Fruit fly (Drosophila melanogaster) whole organism, embryonic: Measurements from ENCODE around the gene GXIVsPLA2.

ENCODE experiments used
- Adf1 ChIP-seq: fragments of 200-800 bp; sonication (Bioruptor generic); IDR thresholded peaks from 2 replicates; pipeline ENCODE4 v1.3.6; 2022; ENCODE audit warnings: missing biosample characterization, missing genetic modification characterization
- Atf3 ChIP-seq: fragments of 200-800 bp; sonication (Bioruptor generic); optimal IDR thresholded peaks from 3 replicates; lab custom pipeline; 2016; ENCODE audit warnings: missing biosample characterization, missing genetic modification characterization
- B-H1 ChIP-seq: fragments of 200-800 bp; sonication (Bioruptor generic); IDR thresholded peaks from 3 replicates; pipeline ENCODE4 v1.3.6; 2022; ENCODE audit warnings: missing biosample characterization, missing genetic modification characterization
- CG10431 ChIP-seq: fragments of 200-800 bp; sonication (Bioruptor generic); optimal IDR thresholded peaks from 3 replicates; lab custom pipeline; 2018; ENCODE audit warnings: missing biosample characterization, mild to moderate bottlenecking, missing genetic modification characterization
- CG10565 ChIP-seq: fragments of 200-800 bp; sonication (Bioruptor generic); optimal IDR thresholded peaks from 3 replicates; lab custom pipeline; 2016; ENCODE audit warnings: missing biosample characterization, mild to moderate bottlenecking, missing genetic modification characterization
- CG11560 ChIP-seq: fragments of 200-800 bp; sonication (Bioruptor generic); IDR thresholded peaks from 3 replicates; pipeline ENCODE4 v1.3.6; 2022; ENCODE audit warnings: missing biosample characterization, missing genetic modification characterization
- CG11696 ChIP-seq: fragments of 200-800 bp; sonication (Bioruptor generic); IDR thresholded peaks from 2 replicates; pipeline ENCODE4 v1.3.6; 2022; ENCODE audit warnings: missing biosample characterization, missing genetic modification characterization
- CG12219 ChIP-seq: fragments of 200-800 bp; sonication (Bioruptor generic); optimal IDR thresholded peaks from 3 replicates; lab custom pipeline; 2018; ENCODE audit warnings: missing biosample characterization, mild to moderate bottlenecking, missing genetic modification characterization
- CG1233 ChIP-seq: fragments of 200-800 bp; sonication (Bioruptor generic); optimal IDR thresholded peaks from 4 replicates; lab custom pipeline; 2018; ENCODE audit warnings: missing biosample characterization, mild to moderate bottlenecking, missing genetic modification characterization
- CG12391 ChIP-seq: fragments of 200-800 bp; sonication (Bioruptor generic); optimal IDR thresholded peaks from 3 replicates; lab custom pipeline; 2018; ENCODE audit warnings: missing biosample characterization, mild to moderate bottlenecking, missing genetic modification characterization, moderate library complexity
- CG14441 ChIP-seq: fragments of 200-800 bp; sonication (Bioruptor generic); IDR thresholded peaks from 2 replicates; pipeline ENCODE4 v1.3.6; 2022; ENCODE audit warnings: missing biosample characterization, missing genetic modification characterization
- CG1792 ChIP-seq: fragments of 200-800 bp; sonication (Bioruptor generic); optimal IDR thresholded peaks from 2 replicates; lab custom pipeline; 2016; ENCODE audit warnings: missing biosample characterization, missing genetic modification characterization
- CG2129 ChIP-seq: fragments of 200-800 bp; sonication (Bioruptor generic); IDR thresholded peaks from 2 replicates; pipeline ENCODE4 v1.3.6; 2022; ENCODE audit warnings: missing biosample characterization, missing genetic modification characterization; ENCODE audit not compliant: partially characterized antibody
- CG31224 ChIP-seq: fragments of 200-800 bp; sonication (Bioruptor generic); IDR thresholded peaks from 2 replicates; pipeline ENCODE4 v1.3.6; 2022; ENCODE audit warnings: missing biosample characterization, missing genetic modification characterization
- CG31388 ChIP-seq: fragments of 200-800 bp; sonication (Bioruptor generic); optimal IDR thresholded peaks from 2 replicates; lab custom pipeline; 2016; ENCODE audit warnings: missing biosample characterization, missing genetic modification characterization
- CG32532 ChIP-seq: fragments of 200-800 bp; sonication (Bioruptor generic); IDR thresholded peaks from 2 replicates; pipeline ENCODE4 v1.3.6; 2022; ENCODE audit warnings: missing biosample characterization, missing genetic modification characterization
- CG4617 ChIP-seq: fragments of 200-800 bp; sonication (Bioruptor generic); optimal IDR thresholded peaks from 3 replicates; lab custom pipeline; 2016; ENCODE audit warnings: missing biosample characterization, missing genetic modification characterization, borderline replicate concordance
- CG4820 ChIP-seq: fragments of 200-800 bp; sonication (Bioruptor generic); optimal IDR thresholded peaks from 3 replicates; lab custom pipeline; 2016; ENCODE audit warnings: missing biosample characterization, missing genetic modification characterization
- CG6854 ChIP-seq: fragments of 200-800 bp; sonication (Bioruptor generic); optimal IDR thresholded peaks from 3 replicates; lab custom pipeline; 2017; ENCODE audit warnings: missing biosample characterization, mild to moderate bottlenecking, missing genetic modification characterization
- CG7372 ChIP-seq: fragments of 200-800 bp; sonication (Bioruptor generic); IDR thresholded peaks from 2 replicates; pipeline ENCODE4 v1.3.6; 2022; ENCODE audit warnings: missing biosample characterization, missing genetic modification characterization
- CG7928 ChIP-seq: fragments of 200-800 bp; sonication (Bioruptor generic); optimal IDR thresholded peaks from 2 replicates; lab custom pipeline; 2017; ENCODE audit warnings: missing biosample characterization, mild to moderate bottlenecking, missing genetic modification characterization
- CG8478 ChIP-seq: fragments of >200 bp; optimal IDR thresholded peaks from 2 replicates; lab custom pipeline; 2018
- CG9876 ChIP-seq: fragments of 200-800 bp; sonication (Bioruptor generic); optimal IDR thresholded peaks from 2 replicates; lab custom pipeline; 2016; ENCODE audit warnings: missing biosample characterization, missing genetic modification characterization
- D19B ChIP-seq: fragments of 200-800 bp; sonication (Bioruptor generic); optimal IDR thresholded peaks from 2 replicates; lab custom pipeline; 2017; ENCODE audit warnings: missing biosample characterization, mild to moderate bottlenecking, missing genetic modification characterization
- Eip74EF ChIP-seq, 2 experiments: fragments of 200-800 bp in 1 of 2; fragments of >200 bp in 1 of 2; sonication (Bioruptor generic) in 1 of 2; optimal IDR thresholded peaks; 2 replicates each; lab custom pipeline; 2017 to 2019; ENCODE audit warnings: missing biosample characterization in 2 of 2, missing genetic modification characterization in 2 of 2, mild to moderate bottlenecking in 1 of 2, moderate library complexity in 1 of 2
- Hsf ChIP-seq: fragments of 200-800 bp; sonication (Bioruptor generic); optimal IDR thresholded peaks from 3 replicates; lab custom pipeline; 2016; ENCODE audit warnings: missing biosample characterization, missing genetic modification characterization
- MTF-1 ChIP-seq: fragments of 200-800 bp; sonication (Bioruptor generic); optimal IDR thresholded peaks from 2 replicates; lab custom pipeline; 2018; ENCODE audit warnings: missing biosample characterization, mild to moderate bottlenecking, missing genetic modification characterization, borderline replicate concordance
- Nf-YA ChIP-seq: fragments of 200-800 bp; sonication (Bioruptor generic); IDR thresholded peaks from 2 replicates; pipeline ENCODE4 v1.3.6; 2022; ENCODE audit warnings: missing biosample characterization, missing genetic modification characterization
- amos ChIP-seq: fragments of 200-800 bp; sonication (Bioruptor generic); IDR thresholded peaks from 2 replicates; pipeline ENCODE4 v1.3.6; 2022; ENCODE audit warnings: missing biosample characterization, missing genetic modification characterization; ENCODE audit not compliant: partially characterized antibody
- chn ChIP-seq: fragments of 200-800 bp; sonication (Bioruptor generic); optimal IDR thresholded peaks from 2 replicates; lab custom pipeline; 2016; ENCODE audit warnings: missing biosample characterization, missing genetic modification characterization
- cwo ChIP-seq: fragments of 200-800 bp; sonication (Bioruptor generic); optimal IDR thresholded peaks from 3 replicates; lab custom pipeline; 2017; ENCODE audit warnings: missing biosample characterization, missing genetic modification characterization, mild to moderate bottlenecking, moderate library complexity, missing genetic modification reagents
- dmrt11E ChIP-seq: fragments of 200-800 bp; sonication (Bioruptor generic); optimal IDR thresholded peaks from 3 replicates; lab custom pipeline; 2018; ENCODE audit warnings: missing biosample characterization, mild to moderate bottlenecking, missing genetic modification characterization, moderate library complexity
- dpn ChIP-seq, 2 experiments: fragments of 200-800 bp; sonication (Bioruptor generic); optimal IDR thresholded peaks; 3 replicates each; lab custom pipeline; 2016; ENCODE audit warnings: missing biosample characterization in 2 of 2, missing genetic modification characterization in 2 of 2
- eyg ChIP-seq: fragments of 200-800 bp; sonication (Bioruptor generic); optimal IDR thresholded peaks from 3 replicates; lab custom pipeline; 2016; ENCODE audit warnings: missing biosample characterization, missing genetic modification characterization
- fd96Cb ChIP-seq: fragments of 200-800 bp; sonication (Bioruptor generic); optimal IDR thresholded peaks from 2 replicates; lab custom pipeline; 2018; ENCODE audit warnings: missing biosample characterization, mild to moderate bottlenecking, missing genetic modification characterization, moderate library complexity
- ham ChIP-seq: fragments of 200-800 bp; sonication (Bioruptor generic); IDR thresholded peaks from 2 replicates; pipeline ENCODE4 v1.3.6; 2022; ENCODE audit warnings: missing biosample characterization, missing genetic modification characterization
- her ChIP-seq: fragments of 200-800 bp; sonication (Bioruptor generic); optimal IDR thresholded peaks from 2 replicates; lab custom pipeline; 2016; ENCODE audit warnings: missing biosample characterization, missing genetic modification characterization
- lilli ChIP-seq: fragments of 200-800 bp; sonication (Bioruptor generic); optimal IDR thresholded peaks from 3 replicates; lab custom pipeline; 2016; ENCODE audit warnings: missing biosample characterization, missing genetic modification characterization
- p53 ChIP-seq: fragments of 200-800 bp; sonication (Bioruptor generic); optimal IDR thresholded peaks from 2 replicates; lab custom pipeline; 2016; ENCODE audit warnings: missing biosample characterization, missing genetic modification characterization
- pros ChIP-seq: fragments of 200-800 bp; sonication (Bioruptor generic); optimal IDR thresholded peaks from 3 replicates; lab custom pipeline; 2019; ENCODE audit warnings: missing biosample characterization, mild to moderate bottlenecking, missing genetic modification characterization, moderate library complexity
- shn ChIP-seq: fragments of 200-800 bp; sonication (Bioruptor generic); optimal IDR thresholded peaks from 3 replicates; lab custom pipeline; 2016; ENCODE audit warnings: missing biosample characterization, missing genetic modification characterization
- slou ChIP-seq: fragments of 200-800 bp; sonication (Bioruptor generic); optimal IDR thresholded peaks from 3 replicates; lab custom pipeline; 2016; ENCODE audit warnings: missing biosample characterization, missing genetic modification characterization
- sna ChIP-seq: fragments of 200-800 bp; sonication (Bioruptor generic); IDR thresholded peaks from 2 replicates; pipeline ENCODE4 v1.3.6; 2022; ENCODE audit warnings: missing biosample characterization, missing genetic modification characterization; ENCODE audit not compliant: partially characterized antibody
- so ChIP-seq: fragments of 200-800 bp; sonication (Bioruptor generic); IDR thresholded peaks from 3 replicates; pipeline ENCODE4 v1.3.6; 2022; ENCODE audit warnings: missing biosample characterization, missing genetic modification characterization
- tll ChIP-seq, 2 experiments: fragments of 200-800 bp in 1 of 2; fragments of >200 bp in 1 of 2; sonication (Bioruptor generic) in 1 of 2; optimal IDR thresholded peaks; 2 replicates each; lab custom pipeline; 2017 to 2019; ENCODE audit warnings: missing biosample characterization in 2 of 2, missing genetic modification characterization in 2 of 2, mild to moderate bottlenecking in 1 of 2, moderate library complexity in 1 of 2
- tna ChIP-seq: fragments of 200-800 bp; sonication (Bioruptor generic); IDR thresholded peaks from 2 replicates; pipeline ENCODE4 v1.3.6; 2022; ENCODE audit warnings: missing biosample characterization, missing genetic modification characterization; ENCODE audit not compliant: partially characterized antibody
- tup ChIP-seq: fragments of 200-800 bp; sonication (Bioruptor generic); optimal IDR thresholded peaks from 2 replicates; lab custom pipeline; 2016; ENCODE audit warnings: missing biosample characterization, mild to moderate bottlenecking, missing genetic modification characterization, moderate library complexity
- tx ChIP-seq: fragments of 200-800 bp; sonication (Bioruptor generic); optimal IDR thresholded peaks from 2 replicates; lab custom pipeline; 2016; ENCODE audit warnings: missing biosample characterization, missing genetic modification characterization
- zen ChIP-seq: fragments of 200-800 bp; sonication (Bioruptor generic); optimal IDR thresholded peaks from 3 replicates; lab custom pipeline; 2018; ENCODE audit warnings: missing biosample characterization, mild to moderate bottlenecking, missing genetic modification characterization, moderate library complexity

Gene GXIVsPLA2

dm6 chr3L:16004401-16005237 is 49.7 kb downstream of the GXIVsPLA2 start, which contains the start of the genes hzg and mRpS31 (continued):
- TF ChIP-seq CG7372 (GFP tag; lab: Robert Waterston, UW): peak; percentile 66; the same call in 1 of the 2 replicates
- TF ChIP-seq pros (GFP tag; lab: Kevin White, UChicago): no peak
- no peak for TF ChIP-seq Eip74EF (GFP tag; optimal IDR thresholded peaks at IDR 0.05; lab: Kevin White, UChicago)
- TF ChIP-seq p53 (GFP tag; lab: Kevin White, UChicago): no peak
- TF ChIP-seq lilli (GFP tag; lab: Kevin White, UChicago): peak; percentile 72
- TF ChIP-seq tll (GFP tag; optimal IDR thresholded peaks at IDR 0.05; lab: Kevin White, UChicago): no peak
- TF ChIP-seq cwo (GFP tag; lab: Kevin White, UChicago): no peak
- TF ChIP-seq CG7928 (GFP tag; lab: Kevin White, UChicago): no peak
- no peak for TF ChIP-seq CG12219 (GFP tag; lab: Kevin White, UChicago)
- peak; percentile 52 for TF ChIP-seq Atf3 (GFP tag; lab: Kevin White, UChicago)
- peak; percentile 39 for TF ChIP-seq zen (tag; lab: Kevin White, UChicago)
- TF ChIP-seq so (GFP tag; lab: Robert Waterston, UW): no peak
- TF ChIP-seq CG31388 (GFP tag; lab: Kevin White, UChicago): no peak
- TF ChIP-seq D19B (GFP tag; lab: Kevin White, UChicago): no peak
- no peak for TF ChIP-seq CG6854 (GFP tag; lab: Kevin White, UChicago)
- TF ChIP-seq CG4820 (GFP tag; lab: Kevin White, UChicago): peak; percentile 49
- no peak for TF ChIP-seq B-H1 (GFP tag; lab: Robert Waterston, UW)
- peak; percentile 67 for TF ChIP-seq Hsf (GFP tag; lab: Kevin White, UChicago)
- TF ChIP-seq dpn (GFP tag; optimal IDR thresholded peaks at IDR 0.05; lab: Kevin White, UChicago): peak; percentile 46 to 65
- no peak for TF ChIP-seq CG9876
- no peak for TF ChIP-seq tup
- TF ChIP-seq CG2129 (GFP tag; lab: Robert Waterston, UW): no peak
- peak; percentile 45 for TF ChIP-seq fd96Cb (tag; lab: Kevin White, UChicago)
- peak; percentile 17; the same call in 1 of the 3 replicates for TF ChIP-seq CG11560
- no peak for TF ChIP-seq ham (GFP tag; lab: Robert Waterston, UW)
- no peak for TF ChIP-seq slou
- no peak for TF ChIP-seq sna (GFP tag; lab: Robert Waterston, UW)
- TF ChIP-seq Adf1 (GFP tag; lab: Robert Waterston, UW): no peak
- no peak; the same call in 1 of the 2 replicates for TF ChIP-seq amos (GFP tag; lab: Robert Waterston, UW)
- TF ChIP-seq dmrt11E (tag; lab: Kevin White, UChicago): peak; percentile 39
- no peak for TF ChIP-seq CG11696
- peak; percentile 32 for TF ChIP-seq CG4617 (GFP tag; lab: Kevin White, UChicago)
- peak; percentile 81 for TF ChIP-seq CG12391 (tag; lab: Kevin White, UChicago)
- peak; percentile 45 for TF ChIP-seq CG1233 (GFP tag; lab: Kevin White, UChicago)
- peak; percentile 24 for TF ChIP-seq eyg (GFP tag; lab: Kevin White, UChicago)
- TF ChIP-seq shn (GFP tag; lab: Kevin White, UChicago): peak; percentile 46
- TF ChIP-seq CG14441 (GFP tag; lab: Robert Waterston, UW): no peak
- no peak for TF ChIP-seq CG8478
- TF ChIP-seq tx (GFP tag; lab: Kevin White, UChicago): peak; percentile 38
- no peak for TF ChIP-seq MTF-1 (GFP tag; lab: Kevin White, UChicago)
- no peak for TF ChIP-seq her (GFP tag; lab: Kevin White, UChicago)
- 0 out of 2 replicates have a peak, but pooled peaks have one; percentile 35 for TF ChIP-seq CG31224
- TF ChIP-seq CG32532: peak; percentile 51
- TF ChIP-seq tna (GFP tag; lab: Robert Waterston, UW): no peak
- TF ChIP-seq Nf-YA (GFP tag; lab: Robert Waterston, UW): 0 out of 2 replicates have a peak, but pooled peaks have one; percentile 7
- no peak for TF ChIP-seq CG10565
- peak; percentile 39 for TF ChIP-seq CG10431 (GFP tag; lab: Kevin White, UChicago)
- TF ChIP-seq chn: peak; percentile 46
- TF ChIP-seq CG1792 (GFP tag; lab: Kevin White, UChicago): peak; percentile 13
